Fruit fly (Drosophila melanogaster): Measurements from ENCODE around the gene Cpr.

Gene Cpr

DNA sequence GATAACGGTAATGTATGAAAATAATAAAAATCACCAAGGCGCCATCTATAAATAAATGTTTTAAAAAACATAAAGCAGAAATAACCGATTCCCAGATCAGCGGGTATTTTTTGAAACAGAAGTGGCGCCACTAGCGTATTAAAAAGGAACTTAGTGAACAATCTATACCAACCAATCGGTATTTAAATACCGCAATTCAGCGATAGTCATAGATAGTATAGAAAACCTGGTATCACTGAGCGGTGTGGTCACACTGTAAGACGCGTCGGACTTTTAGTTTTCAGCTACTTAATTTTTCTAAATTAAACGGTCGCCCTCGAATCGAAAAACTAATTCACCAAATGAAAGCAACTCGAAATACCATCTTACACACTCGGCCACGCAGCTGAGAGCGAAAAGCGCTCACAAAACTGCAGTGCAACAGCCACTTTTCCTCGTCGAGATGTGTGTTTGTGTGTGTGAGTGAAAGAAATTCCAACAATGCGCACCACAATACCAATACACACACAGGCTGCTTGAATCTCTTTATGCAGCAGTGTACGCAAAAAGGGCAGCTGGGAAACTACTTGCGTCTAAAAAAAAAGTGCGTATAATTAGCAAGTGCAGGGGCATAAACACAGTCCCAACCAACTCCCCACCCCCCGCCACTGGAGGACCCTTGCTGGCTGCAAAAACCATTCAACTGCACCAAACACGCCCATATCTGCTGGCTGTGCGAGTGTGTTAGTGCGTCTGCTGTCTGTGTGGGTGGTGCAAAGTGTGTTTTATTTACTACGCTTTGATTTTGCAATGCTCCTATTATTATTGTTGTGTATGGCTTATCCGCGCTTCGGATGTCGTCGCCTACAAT lies 14.9 kb upstream of the Cpr start, which contains the start of gene PDZ-GEF (continued):
- TF ChIP-seq Myc (optimal IDR thresholded peaks at IDR 0.05) (peak; percentile 62), h (GFP tag; optimal IDR thresholded peaks at IDR 0.05) (peak; percentile 11), dsf (GFP tag; optimal IDR thresholded peaks at IDR 0.05; ENCODE audit: borderline replicate concordance) (no peak)

DNA sequence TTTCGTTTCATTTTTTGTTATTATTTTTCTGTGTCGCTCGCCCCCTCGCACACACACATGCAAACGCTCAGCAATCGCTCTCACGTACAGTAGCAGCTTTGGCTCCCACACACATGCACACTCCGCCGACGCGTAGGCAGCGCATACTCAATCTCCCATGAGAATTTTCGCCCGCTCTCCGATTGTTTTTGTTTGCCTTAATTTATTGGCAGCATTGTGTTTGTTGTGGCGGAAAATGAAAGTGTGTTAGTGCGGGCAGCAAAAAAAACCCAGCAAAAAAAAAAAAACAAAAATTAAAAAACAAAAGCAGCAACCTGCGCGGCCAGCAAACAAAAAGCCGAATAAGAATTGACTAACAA lies 14.3 kb upstream of the Cpr start:
- TF ChIP-seq Mio (GFP tag; optimal IDR thresholded peaks at IDR 0.05) (no peak), foxo (GFP tag; optimal IDR thresholded peaks at IDR 0.05) (peak in 1 of 2 experiments; percentile 81), ey (GFP tag; optimal IDR thresholded peaks at IDR 0.05) (no peak), Rel (GFP tag; optimal IDR thresholded peaks at IDR 0.05) (peak; percentile 90), Rel (tag; optimal IDR thresholded peaks at IDR 0.05) (peak; percentile 69), pan (optimal IDR thresholded peaks at IDR 0.05) (no peak), br (GFP tag; optimal IDR thresholded peaks at IDR 0.05) (peak; percentile 69), CG32264 (GFP tag; optimal IDR thresholded peaks at IDR 0.05) (peak; percentile 56), h (GFP tag; optimal IDR thresholded peaks at IDR 0.05) (peak; percentile 42), Hr83 (GFP tag; optimal IDR thresholded peaks at IDR 0.05; ENCODE audit: poor library complexity, severe bottlenecking) (peak; percentile 42), jim (GFP tag; optimal IDR thresholded peaks at IDR 0.05) (peak; percentile 35), OdsH (GFP tag; optimal IDR thresholded peaks at IDR 0.05) (peak; percentile 23), Sp1 (GFP tag; optimal IDR thresholded peaks at IDR 0.05) (peak; percentile 89), Abd-B (GFP tag; optimal IDR thresholded peaks at IDR 0.05) (peak; percentile 47), Dif (GFP tag; optimal IDR thresholded peaks at IDR 0.05; ENCODE audit: partially characterized antibody) (peak; percentile 58), sage (GFP tag; optimal IDR thresholded peaks at IDR 0.05) (peak; percentile 4), rgr (GFP tag; optimal IDR thresholded peaks at IDR 0.05) (no peak), dl (GFP tag; optimal IDR thresholded peaks at IDR 0.05; ENCODE audit: insufficient read depth in 1 of 2, partially characterized antibody in 2 of 2) (peak in 1 of 2 experiments; percentile 36), CG9705 (GFP tag; optimal IDR thresholded peaks at IDR 0.05) (peak; percentile 31)

DNA sequence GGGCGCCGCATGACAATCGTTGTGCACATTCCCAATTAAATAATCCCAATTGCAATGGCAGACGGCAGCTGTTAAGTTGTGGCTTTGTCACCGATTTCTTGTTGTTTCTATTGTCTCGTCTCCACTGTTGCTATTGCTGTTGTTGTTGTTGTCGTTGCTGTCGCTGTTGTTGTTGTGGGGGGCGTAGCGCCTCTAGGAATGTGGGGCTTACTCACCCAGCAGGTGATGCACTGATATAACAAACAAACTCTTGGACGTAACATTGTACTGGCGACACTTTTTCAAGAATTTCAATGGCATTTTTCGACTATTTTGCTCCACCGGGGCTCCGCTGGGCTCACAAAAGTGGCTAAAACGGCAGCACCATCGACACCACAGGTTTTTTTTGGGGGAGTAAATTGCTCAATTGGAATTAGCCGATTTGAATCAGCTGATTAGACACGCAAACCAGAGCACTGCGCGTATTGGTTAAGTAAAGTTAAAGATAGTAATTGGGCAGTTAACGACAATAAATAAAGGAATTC lies 731 bp upstream of the Cpr start:
- TF ChIP-seq pan (optimal IDR thresholded peaks at IDR 0.05): no peak
- TF ChIP-seq CG9705 (GFP tag; optimal IDR thresholded peaks at IDR 0.05): no peak
- TF ChIP-seq Hr83 (GFP tag; optimal IDR thresholded peaks at IDR 0.05; ENCODE audit: poor library complexity, severe bottlenecking): no peak
- TF ChIP-seq Rel (GFP tag; optimal IDR thresholded peaks at IDR 0.05): no peak
- TF ChIP-seq Rel (tag; optimal IDR thresholded peaks at IDR 0.05): no peak
- TF ChIP-seq Myc (optimal IDR thresholded peaks at IDR 0.05): peak; percentile 58
- TF ChIP-seq psq (GFP tag; optimal IDR thresholded peaks at IDR 0.05): no peak
- no peak for TF ChIP-seq Hr78 (GFP tag; optimal IDR thresholded peaks at IDR 0.05)
- TF ChIP-seq brk (GFP tag; optimal IDR thresholded peaks at IDR 0.05): no peak

DNA sequence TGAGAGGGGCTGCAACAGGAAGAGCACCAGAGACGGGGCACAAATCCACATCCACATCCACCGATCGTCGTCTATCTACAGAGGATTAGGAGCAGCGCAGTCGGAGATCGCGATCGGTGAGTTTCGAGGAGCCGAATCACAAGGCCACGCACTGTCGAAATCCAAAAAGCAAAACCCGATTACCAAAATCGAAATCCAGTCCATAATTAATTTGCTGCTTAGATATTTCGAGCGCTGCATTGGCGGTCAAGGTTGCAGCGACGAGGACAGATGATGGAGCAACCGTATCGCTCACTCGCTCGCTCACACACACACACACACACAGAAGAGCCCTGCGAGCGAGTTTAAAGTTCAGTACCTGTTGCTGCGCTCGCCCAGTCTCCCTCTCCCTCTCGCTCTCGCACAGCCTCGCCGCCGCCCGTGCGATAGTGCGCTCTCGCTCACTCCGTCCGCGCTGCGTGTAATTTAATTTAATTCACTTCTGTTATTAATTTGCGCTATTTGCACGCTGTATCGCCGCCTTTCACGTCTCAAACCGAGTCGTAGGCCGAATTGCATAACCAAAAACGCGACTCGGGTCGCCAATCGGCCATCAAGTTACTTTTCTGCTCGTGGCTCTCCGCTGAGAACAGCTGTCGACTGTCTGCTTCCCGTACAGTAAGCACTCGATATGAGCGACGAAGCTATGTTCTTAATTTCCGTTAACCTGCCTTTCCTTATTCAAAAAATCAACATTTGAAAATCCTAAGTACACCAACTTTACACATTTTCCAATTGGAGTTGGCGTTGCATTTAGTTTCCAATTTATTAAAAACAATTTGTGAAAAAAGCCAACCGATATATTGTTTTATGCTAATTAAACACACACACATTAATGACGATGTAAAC lies 618 bp downstream of the Cpr start:
- TF ChIP-seq lola (GFP tag; optimal IDR thresholded peaks at IDR 0.05): peak; percentile 5
- TF ChIP-seq Myc (optimal IDR thresholded peaks at IDR 0.05): no peak
- peak; percentile 2 for TF ChIP-seq dmrt93B (GFP tag; optimal IDR thresholded peaks at IDR 0.05)
- peak; percentile 32 for TF ChIP-seq h (GFP tag; optimal IDR thresholded peaks at IDR 0.05)
- TF ChIP-seq N (GFP tag; optimal IDR thresholded peaks at IDR 0.05): no peak
- TF ChIP-seq CG32264 (GFP tag; optimal IDR thresholded peaks at IDR 0.05): peak; percentile 8
- TF ChIP-seq foxo (GFP tag; optimal IDR thresholded peaks at IDR 0.05): peak in 1 of 2 experiments; percentile 43
- TF ChIP-seq Dif (GFP tag; optimal IDR thresholded peaks at IDR 0.05; ENCODE audit: partially characterized antibody): peak; percentile 35
- TF ChIP-seq woc (GFP tag; optimal IDR thresholded peaks at IDR 0.05): peak; percentile 17
- TF ChIP-seq HLH106 (tag; optimal IDR thresholded peaks at IDR 0.05): peak; percentile 20
- TF ChIP-seq pan (optimal IDR thresholded peaks at IDR 0.05): no peak
- peak; percentile 50 for TF ChIP-seq ey (GFP tag; optimal IDR thresholded peaks at IDR 0.05)
- peak; percentile 55 for TF ChIP-seq br (GFP tag; optimal IDR thresholded peaks at IDR 0.05)
- peak; percentile 38 for TF ChIP-seq rgr (GFP tag; optimal IDR thresholded peaks at IDR 0.05)
- no peak for TF ChIP-seq Abd-B (GFP tag; optimal IDR thresholded peaks at IDR 0.05)
- TF ChIP-seq brk (GFP tag; optimal IDR thresholded peaks at IDR 0.05): no peak
- peak; percentile 22 for TF ChIP-seq OdsH (GFP tag; optimal IDR thresholded peaks at IDR 0.05)
- TF ChIP-seq jim (GFP tag; optimal IDR thresholded peaks at IDR 0.05): no peak
- peak; percentile 54 for TF ChIP-seq Hnf4 (GFP tag; optimal IDR thresholded peaks at IDR 0.05)
- no peak for TF ChIP-seq Dfd (GFP tag; optimal IDR thresholded peaks at IDR 0.05)
- no peak for TF ChIP-seq Mio (GFP tag; optimal IDR thresholded peaks at IDR 0.05)

All from whole organism, wandering third instar larva.